Worm (Caenorhabditis elegans) whole organism, L4/young adult: ENCODE results near the gene B0336.12.

Experiments used
- W03F9.2 ChIP-seq: fragments of 150-350 bp; optimal IDR thresholded peaks from 2 replicates; lab custom pipeline; 2014; ENCODE audit warnings: missing biosample characterization, missing genetic modification characterization
- dao-5 ChIP-seq: sonication (generic microtip); optimal IDR thresholded peaks from 2 replicates; lab custom pipeline; 2016; ENCODE audit warnings: missing genotype, missing genetic modification characterization, moderate library complexity, missing compliant biosample characterization
- him-1 ChIP-seq: sonication (generic microtip); optimal IDR thresholded peaks from 2 replicates; lab custom pipeline; 2016; ENCODE audit warnings: missing genotype, missing genetic modification reagents, missing genetic modification characterization, missing compliant biosample characterization

Gene B0336.12

ce11 chrIII:5691826-5692225 lies 18.1 kb downstream of the B0336.12 start:
- no peak for TF ChIP-seq dao-5 (tag; lab: Kevin White, UChicago)

ce11 chrIII:5688246-5688645 lies 21.7 kb downstream of the B0336.12 start:
- TF ChIP-seq W03F9.2 = no peak
- no peak for TF ChIP-seq dao-5 (tag; lab: Kevin White, UChicago)
- TF ChIP-seq him-1 (tag; lab: Kevin White, UChicago) = no peak

ce11 chrIII:5683998-5684397 lies 25.9 kb downstream of the B0336.12 start, which contains the start of gene rcan-1:
TSS of gene rcan-1 (minus strand) at chrIII:5684098.
- TF ChIP-seq dao-5 (tag; lab: Kevin White, UChicago) = no peak

ce11 chrIII:5680141-5680540 lies 29.8 kb downstream of the B0336.12 start, which contains the start of gene pst-2:
TSS of gene pst-2 (plus strand) at chrIII:5680433.
- TF ChIP-seq dao-5 (tag; lab: Kevin White, UChicago) = no peak
- TF ChIP-seq him-1 (tag; lab: Kevin White, UChicago) = no peak

- TF ChIP-seq him-1 (tag; lab: Kevin White, UChicago) = peak; percentile 99
- TF ChIP-seq W03F9.2 = peak; percentile 98
- no peak for TF ChIP-seq dao-5 (tag; lab: Kevin White, UChicago)
Observed at ce11 chrIII:5678935-5679334, 31.0 kb downstream of the B0336.12 start, which contains the start of the genes ska-3 and rps-12. TSS of gene ska-3 (minus strand) at chrIII:5679005. TSS of gene rps-12 (plus strand) at chrIII:5679298.

- TF ChIP-seq him-1 (tag; lab: Kevin White, UChicago) = no peak
- no peak for TF ChIP-seq dao-5 (tag; lab: Kevin White, UChicago)
- no peak for TF ChIP-seq W03F9.2
Observed at ce11 chrIII:5677790-5678189, 32.2 kb downstream of the B0336.12 start, which contains the start of gene F54E7.9. TSS of gene F54E7.9 (minus strand) at chrIII:5677890.

- TF ChIP-seq W03F9.2 (no peak), dao-5 (tag; lab: Kevin White, UChicago) (no peak), him-1 (tag; lab: Kevin White, UChicago) (no peak)
Observed at ce11 chrIII:5675384-5675984, 34.5 kb downstream of the B0336.12 start.

- TF ChIP-seq him-1 (tag; lab: Kevin White, UChicago) = no peak
- TF ChIP-seq dao-5 (tag; lab: Kevin White, UChicago) = no peak
- TF ChIP-seq W03F9.2 = no peak
Observed at ce11 chrIII:5674196-5674595, 35.7 kb downstream of the B0336.12 start.

- TF ChIP-seq him-1 (tag; lab: Kevin White, UChicago) (no peak), W03F9.2 (no peak), dao-5 (tag; lab: Kevin White, UChicago) (no peak)
Observed at ce11 chrIII:5667952-5668489, 41.9 kb downstream of the B0336.12 start.

- TF ChIP-seq dao-5 (tag; lab: Kevin White, UChicago) (no peak), W03F9.2 (no peak), him-1 (tag; lab: Kevin White, UChicago) (no peak)
Observed at ce11 chrIII:5665710-5666109, 44.2 kb downstream of the B0336.12 start.

- no peak for TF ChIP-seq W03F9.2
- TF ChIP-seq him-1 (tag; lab: Kevin White, UChicago) = no peak
- no peak for TF ChIP-seq dao-5 (tag; lab: Kevin White, UChicago)
Observed at ce11 chrIII:5665278-5665677, 44.7 kb downstream of the B0336.12 start.

- TF ChIP-seq dao-5 (tag; lab: Kevin White, UChicago) = no peak
- no peak for TF ChIP-seq him-1 (tag; lab: Kevin White, UChicago)
- TF ChIP-seq W03F9.2 = no peak
Observed at ce11 chrIII:5663933-5664332, 46.0 kb downstream of the B0336.12 start, which contains the start of gene par-3. TSS of gene par-3 (plus strand) at chrIII:5664233.

ce11 chrIII:5663521-5663920 lies 46.4 kb downstream of the B0336.12 start:
- TF ChIP-seq him-1 (tag; lab: Kevin White, UChicago) (no peak), W03F9.2 (peak; percentile 72), dao-5 (tag; lab: Kevin White, UChicago) (no peak)

ce11 chrIII:5660976-5661375 lies 49.0 kb downstream of the B0336.12 start, which contains the start of gene F54E7.6:
TSS of gene F54E7.6 (minus strand) at chrIII:5661085.
- TF ChIP-seq dao-5 (tag; lab: Kevin White, UChicago) (no peak), W03F9.2 (no peak), him-1 (tag; lab: Kevin White, UChicago) (no peak)
